Worm (Caenorhabditis elegans) whole organism, late embryonic: ENCODE measurements around the gene cyp-33E2.
A peak's percentile ranks its signal among the peaks of the same experiment; 100 is the strongest.

Source experiments
- F13H6.1 ChIP-seq: sonication (generic microtip); optimal IDR thresholded peaks from 2 replicates; lab custom pipeline; 2016; ENCODE audit warnings: missing genetic modification characterization, missing compliant biosample characterization
- K02D7.2 ChIP-seq: sonication (generic microtip); optimal IDR thresholded peaks from 2 replicates; lab custom pipeline; 2017; ENCODE audit warnings: mild to moderate bottlenecking, missing genetic modification characterization, missing compliant biosample characterization
- K09A11.1 ChIP-seq: sonication (generic microtip); optimal IDR thresholded peaks from 2 replicates; lab custom pipeline; 2017; ENCODE audit warnings: antibody characterized with exemption, mild to moderate bottlenecking, missing genetic modification characterization, missing compliant biosample characterization; ENCODE audit not compliant: insufficient read depth
- Y22D7AL.16 ChIP-seq: sonication (generic microtip); optimal IDR thresholded peaks from 2 replicates; lab custom pipeline; 2016; ENCODE audit warnings: missing genetic modification characterization, missing compliant biosample characterization
- ahr-1 ChIP-seq: sonication (generic microtip); optimal IDR thresholded peaks from 2 replicates; lab custom pipeline; 2016; ENCODE audit warnings: missing genetic modification characterization, missing compliant biosample characterization
- ama-1 ChIP-seq: fragments of 150-350 bp; optimal IDR thresholded peaks from 2 replicates; lab custom pipeline; 2014
- ceh-14 ChIP-seq: sonication (generic microtip); optimal IDR thresholded peaks from 2 replicates; lab custom pipeline; 2016; ENCODE audit warnings: missing genotype, missing genetic modification characterization, missing compliant biosample characterization
- ceh-19 ChIP-seq: fragments of 200-800 bp; sonication (Bioruptor generic); optimal IDR thresholded peaks from 2 replicates; lab custom pipeline; 2018; ENCODE audit warnings: mild to moderate bottlenecking, missing genetic modification characterization, missing compliant biosample characterization
- ceh-2 ChIP-seq: sonication (generic microtip); optimal IDR thresholded peaks from 2 replicates; lab custom pipeline; 2016; ENCODE audit warnings: missing genotype, missing genetic modification characterization, missing compliant biosample characterization
- ceh-22 ChIP-seq: sonication (generic microtip); optimal IDR thresholded peaks from 2 replicates; lab custom pipeline; 2017; ENCODE audit warnings: missing biosample characterization, missing genetic modification characterization
- ceh-24 ChIP-seq: sonication (generic microtip); optimal IDR thresholded peaks from 2 replicates; lab custom pipeline; 2016; ENCODE audit warnings: mild to moderate bottlenecking, missing genetic modification characterization, missing compliant biosample characterization
- ceh-45 ChIP-seq: fragments of 200-800 bp; sonication (Bioruptor generic); IDR thresholded peaks from 2 replicates; pipeline ENCODE4 v1.3.6; 2022; ENCODE audit warnings: missing genetic modification reagents, missing genetic modification characterization, missing compliant biosample characterization
- che-1 ChIP-seq: sonication (generic microtip); optimal IDR thresholded peaks from 2 replicates; lab custom pipeline; 2016; ENCODE audit warnings: mild to moderate bottlenecking, missing genetic modification characterization, missing compliant biosample characterization
- dve-1 ChIP-seq: sonication (generic microtip); optimal IDR thresholded peaks from 2 replicates; lab custom pipeline; 2017; ENCODE audit warnings: antibody characterized with exemption, mild to moderate bottlenecking, missing genetic modification characterization, missing compliant biosample characterization
- elt-4 ChIP-seq: sonication (generic microtip); optimal IDR thresholded peaks from 2 replicates; lab custom pipeline; 2016; ENCODE audit warnings: missing genetic modification characterization, missing compliant biosample characterization
- ets-4 ChIP-seq: sonication (generic microtip); optimal IDR thresholded peaks from 2 replicates; lab custom pipeline; 2016; ENCODE audit warnings: missing genetic modification characterization, missing compliant biosample characterization
- fkh-10 ChIP-seq: fragments of 150-350 bp; optimal IDR thresholded peaks from 2 replicates; lab custom pipeline; 2014; ENCODE audit warnings: missing biosample characterization, missing genetic modification reagents, missing genetic modification characterization
- fkh-6 ChIP-seq: sonication (generic microtip); optimal IDR thresholded peaks from 2 replicates; lab custom pipeline; 2016; ENCODE audit warnings: missing genetic modification characterization, missing compliant biosample characterization
- gmeb-2 ChIP-seq: sonication (generic microtip); optimal IDR thresholded peaks from 2 replicates; lab custom pipeline; 2016; ENCODE audit warnings: missing genetic modification characterization, inconsistent platforms, missing compliant biosample characterization
- hlh-6 ChIP-seq: sonication (generic microtip); optimal IDR thresholded peaks from 2 replicates; lab custom pipeline; 2016; ENCODE audit warnings: missing genotype, missing genetic modification characterization, missing compliant biosample characterization
- hlh-8 ChIP-seq: sonication (generic microtip); optimal IDR thresholded peaks from 2 replicates; lab custom pipeline; 2016; ENCODE audit warnings: missing genotype, missing genetic modification characterization, missing compliant biosample characterization
- lin-11 ChIP-seq: fragments of 200-800 bp; sonication (Bioruptor generic); optimal IDR thresholded peaks from 2 replicates; lab custom pipeline; 2018; ENCODE audit warnings: mild to moderate bottlenecking, missing genetic modification characterization, missing compliant biosample characterization
- madf-2 ChIP-seq: sonication (generic microtip); optimal IDR thresholded peaks from 2 replicates; lab custom pipeline; 2017; ENCODE audit warnings: missing genetic modification characterization, missing compliant biosample characterization
- mec-3 ChIP-seq: sonication (generic microtip); optimal IDR thresholded peaks from 2 replicates; lab custom pipeline; 2016; ENCODE audit warnings: borderline replicate concordance, missing genetic modification characterization, missing compliant biosample characterization
- nhr-232 ChIP-seq: sonication (generic microtip); optimal IDR thresholded peaks from 2 replicates; lab custom pipeline; 2016; ENCODE audit warnings: missing genetic modification characterization, missing compliant biosample characterization
- odd-2 ChIP-seq: sonication (generic microtip); optimal IDR thresholded peaks from 2 replicates; lab custom pipeline; 2017; ENCODE audit warnings: antibody characterized with exemption, mild to moderate bottlenecking, missing genetic modification characterization, missing compliant biosample characterization
- pat-9 ChIP-seq: fragments of 200-800 bp; sonication (Bioruptor generic); optimal IDR thresholded peaks from 2 replicates; lab custom pipeline; 2018; ENCODE audit warnings: mild to moderate bottlenecking, missing genetic modification characterization, moderate library complexity, missing compliant biosample characterization
- pax-1 ChIP-seq: fragments of 150-350 bp; optimal IDR thresholded peaks from 2 replicates; lab custom pipeline; 2014; ENCODE audit warnings: missing biosample characterization, missing genetic modification characterization
- pha-2 ChIP-seq: sonication (generic microtip); optimal IDR thresholded peaks from 2 replicates; lab custom pipeline; 2017; ENCODE audit warnings: mild to moderate bottlenecking, missing genetic modification characterization, missing compliant biosample characterization
- pqm-1 ChIP-seq: sonication (generic microtip); optimal IDR thresholded peaks from 2 replicates; lab custom pipeline; 2016; ENCODE audit warnings: missing genetic modification characterization, missing compliant biosample characterization
- pros-1 ChIP-seq: fragments of 150-350 bp; optimal IDR thresholded peaks from 2 replicates; lab custom pipeline; 2014; ENCODE audit warnings: missing biosample characterization, missing genetic modification reagents, missing genetic modification characterization
- rnt-1 ChIP-seq: sonication (generic microtip); optimal IDR thresholded peaks from 2 replicates; lab custom pipeline; 2016; ENCODE audit warnings: missing genetic modification characterization, missing compliant biosample characterization
- sox-4 ChIP-seq: sonication (generic microtip); optimal IDR thresholded peaks from 2 replicates; lab custom pipeline; 2017; ENCODE audit warnings: mild to moderate bottlenecking, missing genetic modification characterization, inconsistent platforms, missing compliant biosample characterization
- syd-9 ChIP-seq: sonication (generic microtip); optimal IDR thresholded peaks from 2 replicates; lab custom pipeline; 2016; ENCODE audit warnings: mild to moderate bottlenecking, missing genetic modification characterization, moderate library complexity, missing compliant biosample characterization
- tbx-7 ChIP-seq: sonication (generic microtip); optimal IDR thresholded peaks from 2 replicates; lab custom pipeline; 2016; ENCODE audit warnings: missing genotype, missing genetic modification characterization, missing compliant biosample characterization
- unc-3 ChIP-seq, 2 experiments: fragments of 200-800 bp in 1 of 2; sonication (Bioruptor generic) in 1 of 2; sonication (generic microtip) in 1 of 2; conservative IDR thresholded peaks in 1 of 2; optimal IDR thresholded peaks in 1 of 2; 2 replicates each; pipeline versions ENCODE4 v1.3.6 to Lab custom; 2016 to 2022; ENCODE audit warnings: missing compliant biosample characterization in 2 of 2, missing genetic modification characterization in 2 of 2, missing genetic modification reagents in 1 of 2
- unc-55 ChIP-seq: sonication (generic microtip); optimal IDR thresholded peaks from 2 replicates; lab custom pipeline; 2017; ENCODE audit warnings: missing biosample characterization, missing genetic modification reagents, missing genetic modification characterization
- zip-5 ChIP-seq: sonication (generic microtip); optimal IDR thresholded peaks from 2 replicates; lab custom pipeline; 2016; ENCODE audit warnings: missing genetic modification characterization, missing compliant biosample characterization
- ztf-16 ChIP-seq: sonication (generic microtip); optimal IDR thresholded peaks from 2 replicates; lab custom pipeline; 2017; ENCODE audit warnings: missing genetic modification characterization, missing compliant biosample characterization

Gene cyp-33E2

DNA sequence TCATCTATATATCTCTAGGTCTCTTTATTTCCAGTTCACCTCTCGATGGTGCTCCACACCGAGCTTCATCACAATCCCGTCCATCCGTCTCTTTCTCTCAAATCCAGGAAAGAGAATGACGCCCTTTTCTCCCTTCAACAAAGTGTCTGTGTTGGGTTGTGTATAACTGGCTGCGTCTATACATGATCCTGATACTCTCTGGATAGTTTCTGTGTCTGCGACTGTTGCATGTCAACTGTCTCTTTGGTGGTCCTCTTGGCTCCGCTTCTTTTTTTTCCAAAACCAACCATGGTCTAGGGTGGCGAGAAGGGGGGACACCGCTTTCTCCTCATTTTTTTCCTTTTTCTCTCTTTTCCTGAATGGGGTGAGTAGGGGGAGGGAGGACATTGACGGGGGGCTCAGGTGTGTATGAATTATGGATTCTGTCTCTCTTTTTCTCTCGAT lies 17.5 kb downstream of the cyp-33E2 start (continued):
- TF ChIP-seq sox-4 (tag; lab: Kevin White, UChicago) = no peak
- no peak for TF ChIP-seq lin-11 (tag; lab: Kevin White, UChicago)
- TF ChIP-seq pha-2 (tag; lab: Kevin White, UChicago) = no peak
- TF ChIP-seq zip-5 (tag; lab: Kevin White, UChicago) = no peak
- TF ChIP-seq unc-3 (GFP tag; conservative IDR thresholded peaks at IDR 0.05; lab: Robert Waterston, UW) = no peak
- no peak for TF ChIP-seq unc-3 (tag; optimal IDR thresholded peaks at IDR 0.05; lab: Kevin White, UChicago)
- no peak for TF ChIP-seq elt-4 (tag; lab: Kevin White, UChicago)
- TF ChIP-seq ceh-24 = no peak
- peak; percentile 11 for TF ChIP-seq madf-2 (tag; lab: Kevin White, UChicago)
- no peak for TF ChIP-seq ets-4 (tag; lab: Kevin White, UChicago)
- TF ChIP-seq nhr-232 = no peak
- TF ChIP-seq pax-1 (tag; lab: Kevin White, UChicago) = no peak
- TF ChIP-seq syd-9 (tag; lab: Kevin White, UChicago) = no peak
- no peak for TF ChIP-seq ceh-2 (tag; lab: Kevin White, UChicago)
- no peak for TF ChIP-seq fkh-6 (tag; lab: Kevin White, UChicago)
- TF ChIP-seq ceh-22 (tag; lab: Kevin White, UChicago) = no peak

DNA sequence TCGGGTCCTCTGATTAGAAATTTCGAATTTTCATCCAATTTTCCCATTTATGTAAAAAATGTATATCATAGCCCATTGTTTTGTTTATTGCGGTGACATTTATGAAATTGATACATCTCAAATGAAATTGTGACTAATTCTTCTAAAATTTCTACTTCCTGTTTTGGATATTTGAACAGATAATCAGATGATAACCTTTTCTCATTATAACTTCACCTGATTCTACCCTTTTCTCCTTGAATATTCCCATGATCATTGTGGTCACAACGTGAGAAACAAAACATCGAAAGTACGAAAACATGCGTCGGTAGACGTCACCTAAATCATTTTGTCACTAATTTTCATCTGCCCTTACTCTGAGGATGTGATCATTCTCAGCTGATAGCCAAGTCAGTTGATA lies 18.1 kb downstream of the cyp-33E2 start:
- no peak for TF ChIP-seq K02D7.2 (tag; lab: Kevin White, UChicago)
- TF ChIP-seq sox-4 (tag; lab: Kevin White, UChicago) = no peak
- no peak for TF ChIP-seq odd-2 (tag; lab: Kevin White, UChicago)
- no peak for TF ChIP-seq hlh-6 (tag; lab: Kevin White, UChicago)
- no peak for TF ChIP-seq F13H6.1
- TF ChIP-seq ztf-16 (tag; lab: Kevin White, UChicago) = no peak
- no peak for TF ChIP-seq unc-55
- TF ChIP-seq pqm-1 (tag; lab: Kevin White, UChicago) = no peak
- no peak for TF ChIP-seq tbx-7
- TF ChIP-seq fkh-6 (tag; lab: Kevin White, UChicago) = no peak
- no peak for TF ChIP-seq ama-1
- no peak for TF ChIP-seq madf-2 (tag; lab: Kevin White, UChicago)
- TF ChIP-seq K09A11.1 (tag; lab: Kevin White, UChicago) = no peak
- no peak for TF ChIP-seq che-1 (tag; lab: Kevin White, UChicago)
- no peak for TF ChIP-seq lin-11 (tag; lab: Kevin White, UChicago)
- TF ChIP-seq pat-9 = no peak

DNA sequence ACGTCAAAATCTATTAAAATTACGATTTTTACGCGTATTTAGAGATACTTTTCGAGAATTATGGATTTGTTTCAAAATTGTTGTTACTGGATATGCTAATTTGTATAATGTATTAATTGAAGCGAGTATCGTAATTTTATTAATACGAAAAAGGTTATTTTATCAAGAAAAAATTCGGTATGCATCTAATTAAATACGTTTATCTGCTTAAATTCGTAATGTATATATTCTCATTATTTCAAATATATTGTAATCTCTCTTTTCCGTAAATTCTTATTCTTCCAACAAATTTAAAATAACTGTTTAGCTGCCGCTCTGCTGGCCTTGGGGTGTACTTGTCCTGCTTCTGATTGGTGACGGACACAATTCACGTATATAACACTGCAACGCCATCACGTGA lies 18.9 kb downstream of the cyp-33E2 start, which contains the start of gene dgk-4:
Gene dgk-4, plus strand, starts transcription at position 301 of the 400 bp plus-strand sequence.
- TF ChIP-seq hlh-8 (tag; lab: Kevin White, UChicago) = no peak
- TF ChIP-seq ztf-16 (tag; lab: Kevin White, UChicago) = no peak
- no peak for TF ChIP-seq ceh-19
- no peak for TF ChIP-seq Y22D7AL.16 (tag; lab: Kevin White, UChicago)
- TF ChIP-seq mec-3 (tag; lab: Kevin White, UChicago) = no peak
- no peak for TF ChIP-seq ceh-14 (tag; lab: Kevin White, UChicago)
- no peak for TF ChIP-seq syd-9 (tag; lab: Kevin White, UChicago)
- TF ChIP-seq F13H6.1 = no peak
- TF ChIP-seq rnt-1 (tag; lab: Kevin White, UChicago) = no peak
- TF ChIP-seq dve-1 = no peak
- TF ChIP-seq ceh-24 = no peak
- TF ChIP-seq ahr-1 = no peak
- TF ChIP-seq, all 69 proteins: peak for 0

DNA sequence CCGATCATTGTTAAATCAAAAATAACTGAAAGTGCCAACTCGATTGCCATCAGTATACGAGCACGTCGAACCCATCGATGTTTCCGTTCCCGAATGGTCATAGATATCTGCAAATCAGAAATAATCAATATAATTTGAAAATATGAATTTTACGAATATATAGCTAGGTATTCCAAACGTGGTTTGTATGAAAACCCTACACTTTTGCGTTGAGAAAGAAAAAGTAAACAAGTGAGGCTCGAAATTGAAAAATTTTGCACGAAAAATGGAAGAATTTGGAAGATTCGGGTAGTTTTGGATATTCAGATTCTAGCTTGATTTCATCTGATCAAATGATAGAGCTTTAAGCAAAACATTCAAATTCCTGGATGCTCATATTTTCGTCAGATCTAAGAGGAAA lies 26.6 kb downstream of the cyp-33E2 start, which contains the start of gene F42A9.9:
Gene F42A9.9, minus strand, starts transcription at position 101 of the 400 bp plus-strand sequence.
- no peak for TF ChIP-seq ceh-45 (GFP tag; lab: Robert Waterston, UW)
- no peak for TF ChIP-seq fkh-10 (GFP tag; lab: Kevin White, UChicago)
- no peak for TF ChIP-seq pros-1
- no peak for TF ChIP-seq gmeb-2 (tag; lab: Kevin White, UChicago)
- no peak for TF ChIP-seq pha-2 (tag; lab: Kevin White, UChicago)
